Fruit fly (Drosophila melanogaster) S2 (cell line): ENCODE measurements around the gene ND-30.

Source experiments
- CG8478 ChIP-seq: fragments of >200 bp; optimal IDR thresholded peaks from 2 replicates; lab custom pipeline; 2018
- CTCF ChIP-seq, 2 experiments: fragments of >200 bp; optimal IDR thresholded peaks; 2 replicates each; lab custom pipeline; 2018

- TF ChIP-seq CG8478 (lab: Kevin White, UChicago) (no peak), CTCF (optimal IDR thresholded peaks at IDR 0.05; lab: Kevin White, UChicago) (no peak)
These were observed 27.0 kb upstream of the ND-30 start, which contains the start of gene CG32284 for dm6 chr3L:3186364-3186763.
